Worm (Caenorhabditis elegans) whole organism, late embryonic: Measurements from ENCODE around the gene K09B3.1.

Source experiments
- F13H6.1 ChIP-seq: sonication (generic microtip); optimal IDR thresholded peaks from 2 replicates; lab custom pipeline; 2016; ENCODE audit warnings: missing genetic modification characterization, missing compliant biosample characterization
- Y22D7AL.16 ChIP-seq: sonication (generic microtip); optimal IDR thresholded peaks from 2 replicates; lab custom pipeline; 2016; ENCODE audit warnings: missing genetic modification characterization, missing compliant biosample characterization
- ceh-19 ChIP-seq: fragments of 200-800 bp; sonication (Bioruptor generic); optimal IDR thresholded peaks from 2 replicates; lab custom pipeline; 2018; ENCODE audit warnings: mild to moderate bottlenecking, missing genetic modification characterization, missing compliant biosample characterization
- ceh-2 ChIP-seq: sonication (generic microtip); optimal IDR thresholded peaks from 2 replicates; lab custom pipeline; 2016; ENCODE audit warnings: missing genotype, missing genetic modification characterization, missing compliant biosample characterization
- ceh-22 ChIP-seq: sonication (generic microtip); optimal IDR thresholded peaks from 2 replicates; lab custom pipeline; 2017; ENCODE audit warnings: missing biosample characterization, missing genetic modification characterization
- ceh-24 ChIP-seq: sonication (generic microtip); optimal IDR thresholded peaks from 2 replicates; lab custom pipeline; 2016; ENCODE audit warnings: mild to moderate bottlenecking, missing genetic modification characterization, missing compliant biosample characterization
- ceh-30 ChIP-seq: fragments of 150-350 bp; optimal IDR thresholded peaks from 2 replicates; lab custom pipeline; 2014; ENCODE audit warnings: missing biosample characterization, missing genetic modification characterization
- ceh-34 ChIP-seq: sonication (generic microtip); optimal IDR thresholded peaks from 2 replicates; lab custom pipeline; 2016; ENCODE audit warnings: mild to moderate bottlenecking, missing genetic modification characterization, missing compliant biosample characterization
- hlh-30 ChIP-seq: sonication (generic microtip); optimal IDR thresholded peaks from 2 replicates; lab custom pipeline; 2017; ENCODE audit warnings: antibody characterized with exemption, missing genetic modification characterization, missing compliant biosample characterization; ENCODE audit not compliant: insufficient read depth
- hlh-8 ChIP-seq: sonication (generic microtip); optimal IDR thresholded peaks from 2 replicates; lab custom pipeline; 2016; ENCODE audit warnings: missing genotype, missing genetic modification characterization, missing compliant biosample characterization
- lin-11 ChIP-seq: fragments of 200-800 bp; sonication (Bioruptor generic); optimal IDR thresholded peaks from 2 replicates; lab custom pipeline; 2018; ENCODE audit warnings: mild to moderate bottlenecking, missing genetic modification characterization, missing compliant biosample characterization
- madf-2 ChIP-seq: sonication (generic microtip); optimal IDR thresholded peaks from 2 replicates; lab custom pipeline; 2017; ENCODE audit warnings: missing genetic modification characterization, missing compliant biosample characterization
- nfya-1 ChIP-seq: sonication (generic microtip); optimal IDR thresholded peaks from 2 replicates; lab custom pipeline; 2017; ENCODE audit warnings: missing genetic modification characterization, mild to moderate bottlenecking, missing compliant biosample characterization, antibody characterized with exemption, moderate library complexity
- npax-4 ChIP-seq: sonication (generic microtip); optimal IDR thresholded peaks from 2 replicates; lab custom pipeline; 2016; ENCODE audit warnings: missing genetic modification characterization, missing compliant biosample characterization
- odd-2 ChIP-seq: sonication (generic microtip); optimal IDR thresholded peaks from 2 replicates; lab custom pipeline; 2017; ENCODE audit warnings: antibody characterized with exemption, mild to moderate bottlenecking, missing genetic modification characterization, missing compliant biosample characterization
- pat-9 ChIP-seq: fragments of 200-800 bp; sonication (Bioruptor generic); optimal IDR thresholded peaks from 2 replicates; lab custom pipeline; 2018; ENCODE audit warnings: mild to moderate bottlenecking, missing genetic modification characterization, moderate library complexity, missing compliant biosample characterization
- pqm-1 ChIP-seq: sonication (generic microtip); optimal IDR thresholded peaks from 2 replicates; lab custom pipeline; 2016; ENCODE audit warnings: missing genetic modification characterization, missing compliant biosample characterization
- rnt-1 ChIP-seq: sonication (generic microtip); optimal IDR thresholded peaks from 2 replicates; lab custom pipeline; 2016; ENCODE audit warnings: missing genetic modification characterization, missing compliant biosample characterization
- sdc-2 ChIP-seq: sonication (generic microtip); optimal IDR thresholded peaks from 2 replicates; lab custom pipeline; 2016; ENCODE audit warnings: missing genotype, missing genetic modification characterization, missing compliant biosample characterization
- sox-4 ChIP-seq: sonication (generic microtip); optimal IDR thresholded peaks from 2 replicates; lab custom pipeline; 2017; ENCODE audit warnings: mild to moderate bottlenecking, missing genetic modification characterization, inconsistent platforms, missing compliant biosample characterization
- tbx-7 ChIP-seq: sonication (generic microtip); optimal IDR thresholded peaks from 2 replicates; lab custom pipeline; 2016; ENCODE audit warnings: missing genotype, missing genetic modification characterization, missing compliant biosample characterization
- ttx-3 ChIP-seq: sonication (generic microtip); optimal IDR thresholded peaks from 2 replicates; lab custom pipeline; 2016; ENCODE audit warnings: missing genetic modification reagents, missing genetic modification characterization, missing compliant biosample characterization
- unc-3 ChIP-seq, 2 experiments: fragments of 200-800 bp in 1 of 2; sonication (Bioruptor generic) in 1 of 2; sonication (generic microtip) in 1 of 2; conservative IDR thresholded peaks in 1 of 2; optimal IDR thresholded peaks in 1 of 2; 2 replicates each; pipeline versions ENCODE4 v1.3.6 to Lab custom; 2016 to 2022; ENCODE audit warnings: missing compliant biosample characterization in 2 of 2, missing genetic modification characterization in 2 of 2, missing genetic modification reagents in 1 of 2
- unc-42 ChIP-seq: sonication (generic microtip); optimal IDR thresholded peaks from 2 replicates; lab custom pipeline; 2016; ENCODE audit warnings: missing genotype, missing genetic modification characterization, missing compliant biosample characterization
- unc-86 ChIP-seq: sonication (generic microtip); optimal IDR thresholded peaks from 2 replicates; lab custom pipeline; 2016; ENCODE audit warnings: missing genetic modification characterization, missing compliant biosample characterization
- zip-5 ChIP-seq: sonication (generic microtip); optimal IDR thresholded peaks from 2 replicates; lab custom pipeline; 2016; ENCODE audit warnings: missing genetic modification characterization, missing compliant biosample characterization

The K09B3.1 gene

DNA sequence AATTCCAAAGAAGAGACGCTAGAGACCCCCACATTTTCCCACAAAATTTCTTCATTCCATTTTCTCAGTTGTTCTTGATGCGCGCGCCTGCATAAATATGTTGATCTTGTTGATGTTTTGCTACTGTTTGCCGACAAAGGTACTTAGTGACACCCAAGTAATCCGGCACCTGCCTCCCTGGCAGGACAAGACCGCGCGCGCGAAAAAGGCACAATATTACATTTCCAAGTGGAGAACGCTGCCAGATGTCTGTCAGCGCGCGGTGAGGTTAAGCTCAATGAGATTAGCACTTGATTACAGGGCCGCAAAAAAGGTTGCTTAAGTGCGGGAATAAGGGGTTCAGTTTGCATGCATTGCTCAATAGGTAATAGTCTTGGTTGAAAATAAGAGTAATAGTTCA lies 47.1 kb downstream of the K09B3.1 start:
- TF ChIP-seq ceh-24 (tag; lab: Kevin White, UChicago), result no peak
- TF ChIP-seq F13H6.1, result no peak
- no peak for TF ChIP-seq ceh-34
- TF ChIP-seq pqm-1, result no peak
- TF ChIP-seq ceh-19, result no peak
- TF ChIP-seq nfya-1, result no peak
- TF ChIP-seq pat-9, result no peak
- TF ChIP-seq unc-42, result peak; percentile 3
- TF ChIP-seq, all 69 proteins: peak for 1

DNA sequence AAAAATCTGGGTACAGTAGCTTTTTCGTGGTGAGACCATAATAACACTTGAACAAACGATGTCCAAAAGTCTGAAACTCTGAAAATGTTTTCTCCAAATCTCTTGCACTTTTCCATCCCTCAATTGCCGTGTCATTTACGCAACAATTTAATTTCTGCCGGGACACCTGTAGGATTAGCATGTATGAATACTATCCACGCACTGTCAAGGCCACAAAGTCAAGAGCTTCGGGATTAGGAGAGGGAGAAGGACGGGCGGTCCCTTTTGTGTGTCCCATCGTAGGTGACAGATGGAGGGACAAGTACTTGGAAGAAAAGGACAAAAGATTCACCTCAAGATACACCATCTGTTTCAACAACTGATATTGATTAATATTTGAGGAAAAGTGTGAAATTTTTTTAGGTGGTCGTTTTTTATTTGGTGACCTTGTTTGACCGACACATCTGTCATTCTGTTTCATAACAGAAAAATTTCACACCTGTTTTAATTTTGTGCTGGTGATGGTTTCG lies 48.5 kb downstream of the K09B3.1 start:
- TF ChIP-seq sox-4 (tag; lab: Kevin White, UChicago) (no peak), zip-5 (no peak), hlh-30 (tag; lab: Kevin White, UChicago) (no peak), unc-3 (GFP tag; conservative IDR thresholded peaks at IDR 0.05; lab: Robert Waterston, UW) (no peak), unc-3 (tag; optimal IDR thresholded peaks at IDR 0.05; lab: Kevin White, UChicago) (no peak), Y22D7AL.16 (tag; lab: Kevin White, UChicago) (no peak), ttx-3 (tag; lab: Kevin White, UChicago) (no peak), madf-2 (no peak), rnt-1 (tag; lab: Kevin White, UChicago) (no peak), ceh-22 (tag; lab: Kevin White, UChicago) (no peak)

DNA sequence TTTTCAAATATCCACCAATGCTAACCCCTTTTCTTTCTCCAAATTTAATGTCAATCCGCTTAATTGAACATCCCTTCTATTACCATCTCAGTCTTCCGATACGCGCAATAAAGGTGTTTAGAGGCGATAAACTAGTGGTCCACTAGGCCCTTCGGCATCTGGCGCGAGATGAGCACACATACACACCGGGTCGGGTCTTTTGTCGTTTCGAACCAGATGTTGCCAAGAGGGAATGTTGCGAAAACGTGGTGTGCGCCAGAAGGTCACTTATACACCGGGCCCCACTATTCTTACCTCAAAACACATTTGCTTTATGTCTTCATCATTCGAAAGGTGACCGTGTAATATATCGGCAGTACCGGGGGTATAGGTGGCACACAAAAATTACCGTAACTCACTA lies 49.5 kb downstream of the K09B3.1 start:
- no peak for TF ChIP-seq odd-2 (tag; lab: Kevin White, UChicago)
- TF ChIP-seq npax-4, result no peak
- TF ChIP-seq ceh-2 (tag; lab: Kevin White, UChicago), result no peak
- no peak for TF ChIP-seq sdc-2 (tag; lab: Kevin White, UChicago)
- peak; percentile 81 for TF ChIP-seq hlh-8 (tag; lab: Kevin White, UChicago)

DNA sequence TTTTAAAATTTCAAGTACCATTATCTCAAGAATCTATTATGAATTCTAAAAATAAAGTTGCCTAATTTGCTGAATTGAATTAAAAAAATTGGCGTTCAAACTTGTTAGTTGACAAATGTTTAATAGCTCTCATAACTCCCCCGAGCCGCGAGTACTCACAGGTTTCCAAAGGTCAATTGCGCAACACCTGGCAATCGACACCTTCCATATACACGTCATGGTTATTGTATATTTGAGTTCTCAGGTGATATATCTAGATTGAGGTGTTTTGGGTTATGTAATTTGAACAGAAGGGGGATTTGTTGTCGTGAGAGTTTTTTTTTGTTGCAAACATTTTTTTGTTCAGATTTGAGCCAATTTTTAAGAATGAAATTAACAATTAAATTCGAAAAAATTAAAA lies 50.0 kb downstream of the K09B3.1 start:
- no peak for TF ChIP-seq npax-4
- no peak for TF ChIP-seq hlh-8 (tag; lab: Kevin White, UChicago)
- TF ChIP-seq unc-86, result no peak
- TF ChIP-seq ceh-30, result no peak
- TF ChIP-seq tbx-7, result no peak
- no peak for TF ChIP-seq lin-11 (tag; lab: Kevin White, UChicago)
- TF ChIP-seq, all 69 proteins: peak for 0
